Fruit fly (Drosophila melanogaster) whole organism, adult: ENCODE results near the gene glu.

ENCODE experiments used
- CG11617 ChIP-seq: fragments of 200-800 bp; sonication (Bioruptor generic); optimal IDR thresholded peaks from 2 replicates; lab custom pipeline; 2017; ENCODE audit warnings: mild to moderate bottlenecking, missing biosample characterization, missing genetic modification reagents, missing genetic modification characterization
- CG12768 ChIP-seq: fragments of 200-800 bp; sonication (Bioruptor generic); optimal IDR thresholded peaks from 2 replicates; lab custom pipeline; 2017; ENCODE audit warnings: missing biosample characterization, missing genetic modification characterization, mild to moderate bottlenecking, moderate library complexity, missing genetic modification reagents
- CG14711 ChIP-seq: fragments of 200-800 bp; sonication (Bioruptor generic); optimal IDR thresholded peaks from 2 replicates; lab custom pipeline; 2018; ENCODE audit warnings: missing biosample characterization, mild to moderate bottlenecking, missing genetic modification characterization, moderate library complexity
- CG1620 ChIP-seq: fragments of 200-800 bp; sonication (Bioruptor generic); optimal IDR thresholded peaks from 2 replicates; lab custom pipeline; 2016; ENCODE audit warnings: missing biosample characterization, missing genetic modification characterization
- CG33017 ChIP-seq: fragments of 200-800 bp; sonication (Bioruptor generic); optimal IDR thresholded peaks from 2 replicates; lab custom pipeline; 2018; ENCODE audit warnings: missing biosample characterization, mild to moderate bottlenecking, missing genetic modification characterization, moderate library complexity
- CG5204 ChIP-seq: fragments of 200-800 bp; sonication (Bioruptor generic); optimal IDR thresholded peaks from 2 replicates; lab custom pipeline; 2016; ENCODE audit warnings: missing biosample characterization, missing genetic modification characterization
- CG7045 ChIP-seq: fragments of 200-800 bp; sonication (Bioruptor generic); optimal IDR thresholded peaks from 2 replicates; lab custom pipeline; 2017; ENCODE audit warnings: missing biosample characterization, mild to moderate bottlenecking, missing genetic modification characterization
- CG7101 ChIP-seq: fragments of 200-800 bp; sonication (Bioruptor generic); optimal IDR thresholded peaks from 2 replicates; lab custom pipeline; 2018; ENCODE audit warnings: missing biosample characterization, mild to moderate bottlenecking, missing genetic modification characterization, moderate library complexity
- Clk ChIP-seq: fragments of 200-800 bp; sonication (Bioruptor generic); optimal IDR thresholded peaks from 2 replicates; lab custom pipeline; 2017; ENCODE audit warnings: missing biosample characterization, missing genetic modification characterization
- Crg-1 ChIP-seq: fragments of 200-800 bp; sonication (Bioruptor generic); optimal IDR thresholded peaks from 2 replicates; lab custom pipeline; 2016; ENCODE audit warnings: missing biosample characterization, missing genetic modification characterization
- Hr96 ChIP-seq: fragments of 200-800 bp; sonication (Bioruptor generic); optimal IDR thresholded peaks from 2 replicates; lab custom pipeline; 2016; ENCODE audit warnings: missing biosample characterization, missing genetic modification characterization
- Mnt ChIP-seq: fragments of 200-800 bp; sonication (Bioruptor generic); optimal IDR thresholded peaks from 2 replicates; lab custom pipeline; 2016; ENCODE audit warnings: missing biosample characterization, mild to moderate bottlenecking, missing genetic modification characterization
- bab1 ChIP-seq: fragments of 200-800 bp; sonication (Bioruptor generic); optimal IDR thresholded peaks from 3 replicates; lab custom pipeline; 2019; ENCODE audit warnings: missing biosample characterization, mild to moderate bottlenecking, missing genetic modification characterization, moderate library complexity
- cic ChIP-seq: fragments of 200-800 bp; sonication (Bioruptor generic); optimal IDR thresholded peaks from 2 replicates; lab custom pipeline; 2017; ENCODE audit warnings: missing biosample characterization, mild to moderate bottlenecking, missing genetic modification characterization, moderate library complexity
- cnc ChIP-seq, 2 experiments: fragments of >200 bp; optimal IDR thresholded peaks; 2 replicates each; lab custom pipeline; 2017
- kay ChIP-seq: fragments of 200-800 bp; sonication (Bioruptor generic); peaks from one replicate; lab custom pipeline; 2016; ENCODE audit warnings: missing biosample characterization, missing genetic modification characterization, borderline replicate concordance
- ovo ChIP-seq: fragments of 200-800 bp; sonication (Bioruptor generic); optimal IDR thresholded peaks from 2 replicates; lab custom pipeline; 2016; ENCODE audit warnings: missing biosample characterization, missing genetic modification characterization
- pad ChIP-seq: fragments of 200-800 bp; sonication (Bioruptor generic); optimal IDR thresholded peaks from 3 replicates; lab custom pipeline; 2017; ENCODE audit warnings: missing biosample characterization, missing genetic modification characterization, mild to moderate bottlenecking, moderate library complexity, missing genetic modification reagents
- tj ChIP-seq: fragments of 200-800 bp; sonication (Bioruptor generic); optimal IDR thresholded peaks from 3 replicates; lab custom pipeline; 2017; ENCODE audit warnings: missing biosample characterization, mild to moderate bottlenecking, missing genetic modification characterization, moderate library complexity
- toe ChIP-seq: fragments of 200-800 bp; sonication (Bioruptor generic); optimal IDR thresholded peaks from 2 replicates; lab custom pipeline; 2016; ENCODE audit warnings: missing biosample characterization, missing genetic modification characterization

glu gene

DNA sequence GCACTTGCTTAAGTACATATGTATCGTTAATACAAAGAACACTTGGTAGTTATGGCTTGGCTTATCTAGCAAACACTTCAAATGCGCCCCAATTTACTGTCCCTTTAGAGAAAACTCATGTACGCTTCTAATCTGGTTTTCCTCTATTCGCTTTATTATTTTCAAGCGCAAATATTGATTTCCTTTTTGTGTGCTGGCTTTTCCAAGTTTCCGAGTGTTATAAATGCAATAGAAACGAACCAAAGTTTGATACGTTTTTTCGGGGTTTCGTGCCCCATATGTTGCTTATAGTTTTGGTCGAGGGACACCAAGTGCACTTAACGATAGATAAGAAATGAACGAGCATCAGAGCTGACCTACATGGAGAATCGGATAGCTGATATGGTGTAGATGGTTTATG, 24.3 kb downstream of the glu start:
- TF ChIP-seq Mnt = no peak
- no peak for TF ChIP-seq toe (GFP tag; lab: Kevin White, UChicago)
- TF ChIP-seq cnc (optimal IDR thresholded peaks at IDR 0.05; lab: Kevin White, UChicago) = no peak
- TF ChIP-seq CG33017 = no peak
- TF ChIP-seq CG11617 = no peak
- TF ChIP-seq tj (GFP tag; lab: Kevin White, UChicago) = no peak
- no peak for TF ChIP-seq bab1 (GFP tag; lab: Kevin White, UChicago)
- TF ChIP-seq CG7101 (tag; lab: Kevin White, UChicago) = no peak

DNA sequence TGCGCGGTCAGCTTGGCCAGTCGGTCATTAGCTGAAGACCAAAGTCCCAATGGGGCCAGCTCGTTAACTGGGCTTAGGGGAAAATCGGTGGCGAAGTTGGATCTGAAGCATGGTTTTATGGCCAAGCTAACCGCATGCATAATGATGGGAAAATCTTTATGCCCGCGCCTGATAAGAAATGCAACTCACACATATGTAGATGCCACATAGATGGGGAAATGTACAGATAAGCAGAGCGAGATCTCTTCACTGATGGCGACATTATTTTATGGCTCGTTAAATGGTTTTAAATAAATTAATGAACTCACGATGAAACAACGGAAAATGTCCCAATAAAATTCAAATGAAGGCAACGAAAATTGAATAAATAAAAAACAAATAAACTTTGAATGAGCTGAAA, 26.3 kb downstream of the glu start:
- TF ChIP-seq CG12768 (GFP tag; lab: Kevin White, UChicago) (no peak), pad (GFP tag; lab: Kevin White, UChicago) (no peak), cnc (optimal IDR thresholded peaks at IDR 0.05; lab: Kevin White, UChicago) (no peak), CG1620 (no peak), CG14711 (no peak), kay (GFP tag; lab: Kevin White, UChicago) (no peak), cic (GFP tag; lab: Kevin White, UChicago) (no peak)

DNA sequence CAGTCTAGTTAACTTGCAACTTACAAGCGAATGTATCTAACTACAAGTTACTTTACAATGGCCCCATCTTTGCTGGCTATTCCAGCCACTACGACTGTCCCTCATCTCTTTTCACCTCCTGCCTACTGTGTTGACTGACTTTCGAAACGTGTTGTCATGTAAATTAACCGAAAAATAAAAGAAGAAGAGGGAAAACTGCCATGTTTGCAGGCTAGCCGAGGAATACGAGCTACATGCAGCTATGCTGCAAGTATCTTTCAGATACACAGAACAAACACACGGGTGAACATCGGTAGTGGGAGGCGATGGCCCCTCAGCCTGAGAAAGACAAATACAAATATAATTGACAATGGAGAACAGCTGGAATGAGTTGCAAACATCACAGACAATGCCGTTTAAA, 27.5 kb downstream of the glu start:
- TF ChIP-seq Hr96 (no peak), CG14711 (no peak), cnc (optimal IDR thresholded peaks at IDR 0.05; lab: Kevin White, UChicago) (no peak)

DNA sequence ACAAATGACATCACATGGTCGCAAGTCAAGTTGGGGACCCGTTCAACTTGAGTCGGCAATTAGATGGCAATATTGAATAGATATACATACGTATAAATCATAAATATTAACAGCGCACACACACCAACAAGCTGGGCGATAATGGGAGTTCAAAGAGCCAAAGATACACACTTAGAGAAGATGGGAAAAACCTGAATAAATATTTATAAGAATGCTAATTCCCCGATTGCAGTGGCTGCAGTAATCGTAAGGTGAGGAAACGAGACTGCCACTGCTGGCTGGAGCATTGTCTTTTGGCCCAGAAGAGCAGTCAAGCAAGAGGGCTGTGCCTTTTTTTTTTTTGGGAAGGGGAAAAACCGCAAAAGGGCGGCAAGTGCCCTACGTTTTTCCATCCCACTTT, 28.0 kb downstream of the glu start:
- TF ChIP-seq cnc (optimal IDR thresholded peaks at IDR 0.05; lab: Kevin White, UChicago) (no peak), Hr96 (no peak), CG7101 (tag; lab: Kevin White, UChicago) (no peak), CG33017 (no peak), ovo (GFP tag; lab: Kevin White, UChicago) (no peak), tj (GFP tag; lab: Kevin White, UChicago) (no peak), toe (GFP tag; lab: Kevin White, UChicago) (no peak), pad (GFP tag; lab: Kevin White, UChicago) (no peak), bab1 (GFP tag; lab: Kevin White, UChicago) (no peak), CG5204 (GFP tag; lab: Kevin White, UChicago) (no peak), Clk (GFP tag; lab: Kevin White, UChicago) (no peak), cic (GFP tag; lab: Kevin White, UChicago) (no peak), Mnt (no peak), CG11617 (no peak), CG7045 (GFP tag; lab: Kevin White, UChicago) (no peak), Crg-1 (GFP tag; lab: Kevin White, UChicago) (no peak), CG1620 (no peak), CG12768 (GFP tag; lab: Kevin White, UChicago) (no peak)

DNA sequence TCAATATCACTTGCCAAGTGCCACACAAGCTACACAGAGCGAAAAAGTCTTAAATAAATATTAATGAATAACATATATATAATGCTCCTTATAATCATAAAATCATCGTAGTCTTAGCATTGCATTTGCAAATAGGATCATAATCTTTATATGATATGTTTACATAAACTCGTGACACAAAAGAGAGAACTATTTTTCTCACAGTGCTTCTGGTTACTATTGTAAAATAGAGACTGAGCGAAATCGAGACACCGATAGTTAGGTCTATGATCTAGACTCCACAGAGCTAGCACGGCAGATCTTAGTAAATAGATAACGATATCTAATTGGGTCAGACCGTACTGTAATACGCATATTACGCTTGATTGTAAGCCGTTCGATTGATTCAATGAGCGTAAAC, 28.5 kb downstream of the glu start:
- TF ChIP-seq Clk (GFP tag; lab: Kevin White, UChicago) = no peak
- TF ChIP-seq CG7045 (GFP tag; lab: Kevin White, UChicago) = peak; percentile 53
- peak; percentile 38 for TF ChIP-seq CG11617
- TF ChIP-seq kay (GFP tag; lab: Kevin White, UChicago) = no peak
- peak; percentile 29 for TF ChIP-seq tj (GFP tag; lab: Kevin White, UChicago)
- TF ChIP-seq CG33017 = peak; percentile 67
- peak; percentile 23 for TF ChIP-seq CG7101 (tag; lab: Kevin White, UChicago)
- TF ChIP-seq CG1620 = no peak
- TF ChIP-seq CG5204 (GFP tag; lab: Kevin White, UChicago) = peak; percentile 62

DNA sequence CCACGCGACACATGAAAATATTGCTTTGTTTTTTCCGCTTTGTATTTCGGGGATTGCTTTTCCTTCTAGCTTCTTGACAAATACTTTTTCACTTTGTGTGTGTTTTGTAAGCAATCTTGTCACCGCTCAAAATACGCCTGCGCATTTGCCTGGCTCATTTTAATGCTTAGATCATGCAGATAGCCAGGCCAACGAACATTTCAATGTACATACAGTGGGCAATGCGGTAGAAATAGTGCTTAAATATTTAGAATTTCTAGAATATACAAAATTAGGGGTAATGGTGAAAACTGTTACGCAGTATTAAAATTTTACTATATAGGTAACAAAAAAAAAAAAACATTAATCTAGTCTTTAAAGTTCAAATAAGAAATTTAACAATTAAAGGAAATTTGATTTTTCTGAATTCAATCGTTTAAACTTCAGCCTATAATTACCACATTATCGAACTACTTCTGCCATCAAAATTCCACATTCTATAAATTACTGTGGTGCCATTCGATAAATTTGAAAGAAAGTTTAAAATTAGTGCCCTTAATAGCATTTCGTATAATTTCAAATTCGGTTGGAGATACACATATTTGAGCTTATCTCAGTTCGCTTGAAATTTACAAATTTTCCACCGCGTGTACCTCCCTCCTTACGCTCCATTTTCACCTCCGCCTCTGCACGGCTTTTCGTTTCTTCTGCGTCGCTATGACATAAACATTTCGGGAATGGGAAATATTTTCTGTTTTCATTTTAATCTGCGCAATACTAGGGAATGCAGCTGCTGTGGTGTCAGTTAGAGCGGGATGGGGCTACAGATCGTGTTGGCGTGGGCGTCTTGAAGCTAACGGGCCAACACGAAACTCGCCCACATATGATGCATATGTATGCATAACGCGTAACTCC, 31.1 kb downstream of the glu start:
- peak; percentile 22 for TF ChIP-seq bab1 (GFP tag; lab: Kevin White, UChicago)
- TF ChIP-seq kay (GFP tag; lab: Kevin White, UChicago) = peak; percentile 49
- no peak for TF ChIP-seq cnc (optimal IDR thresholded peaks at IDR 0.05; lab: Kevin White, UChicago)
- TF ChIP-seq tj (GFP tag; lab: Kevin White, UChicago) = peak; percentile 83

DNA sequence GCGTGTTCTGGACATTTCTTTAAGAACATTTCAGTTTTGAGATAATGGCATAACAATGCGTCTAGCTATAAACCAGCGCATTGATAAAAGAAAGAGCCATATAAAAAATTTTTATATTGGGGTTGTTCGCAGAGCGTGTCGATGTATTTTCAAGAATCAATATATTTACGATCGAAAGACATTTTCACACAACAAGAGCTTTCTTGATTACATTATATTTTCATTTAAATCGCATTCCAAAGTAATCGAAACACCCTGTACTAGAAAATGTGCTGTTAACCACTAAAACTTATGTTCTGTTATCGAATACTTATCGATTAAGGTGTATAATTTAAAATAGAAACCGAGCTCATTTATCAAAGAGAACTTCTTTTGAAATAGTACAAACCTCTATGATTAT, 34.4 kb downstream of the glu start:
- TF ChIP-seq kay (GFP tag; lab: Kevin White, UChicago) (peak; percentile 73), CG5204 (GFP tag; lab: Kevin White, UChicago) (peak; percentile 74), CG11617 (peak; percentile 43), CG14711 (no peak), Mnt (peak; percentile 26), tj (GFP tag; lab: Kevin White, UChicago) (peak; percentile 4), Crg-1 (GFP tag; lab: Kevin White, UChicago) (peak; percentile 58), CG12768 (GFP tag; lab: Kevin White, UChicago) (no peak), ovo (GFP tag; lab: Kevin White, UChicago) (no peak), pad (GFP tag; lab: Kevin White, UChicago) (no peak), CG33017 (peak; percentile 15), toe (GFP tag; lab: Kevin White, UChicago) (peak; percentile 71), CG1620 (peak; percentile 66), Hr96 (peak; percentile 29), Clk (GFP tag; lab: Kevin White, UChicago) (no peak), CG7045 (GFP tag; lab: Kevin White, UChicago) (peak; percentile 62), CG7101 (tag; lab: Kevin White, UChicago) (peak; percentile 56), cnc (optimal IDR thresholded peaks at IDR 0.05; lab: Kevin White, UChicago) (no peak), cic (GFP tag; lab: Kevin White, UChicago) (no peak), bab1 (GFP tag; lab: Kevin White, UChicago) (peak; percentile 72)
